Worm (Caenorhabditis elegans) whole organism, L1 larva: ENCODE data around the gene F33D4.6.

ENCODE experiments used
- C34B4.2 ChIP-seq: sonication (generic microtip); optimal IDR thresholded peaks from 2 replicates; lab custom pipeline; 2017; ENCODE audit warnings: mild to moderate bottlenecking, missing genetic modification characterization, missing compliant biosample characterization
- aly-2 ChIP-seq: fragments of 150-350 bp; optimal IDR thresholded peaks from 2 replicates; lab custom pipeline; 2014; ENCODE audit warnings: missing biosample characterization, missing genetic modification characterization
- fkh-8 ChIP-seq: sonication (generic microtip); optimal IDR thresholded peaks from 2 replicates; lab custom pipeline; 2016; ENCODE audit warnings: mild to moderate bottlenecking, missing genetic modification characterization, missing compliant biosample characterization
- mdl-1 ChIP-seq, 2 experiments: fragments of 150-350 bp; optimal IDR thresholded peaks; 2 replicates each; lab custom pipeline; 2014 to 2017; ENCODE audit warnings: missing biosample characterization in 2 of 2, missing genetic modification characterization in 2 of 2, inconsistent platforms in 1 of 2
- nhr-77 ChIP-seq: fragments of 150-350 bp; optimal IDR thresholded peaks from 2 replicates; lab custom pipeline; 2014; ENCODE audit warnings: missing biosample characterization, missing genetic modification characterization
- pqm-1 ChIP-seq: sonication (generic microtip); optimal IDR thresholded peaks from 3 replicates; lab custom pipeline; 2017; ENCODE audit warnings: missing biosample characterization, missing genetic modification characterization
- snpc-4 ChIP-seq: fragments of 150-350 bp; optimal IDR thresholded peaks from 2 replicates; lab custom pipeline; 2014; ENCODE audit warnings: missing biosample characterization, missing genetic modification characterization

ce11 chrIV:7759527-7759926 is 41.7 kb upstream of the F33D4.6 start, which contains the start of gene dsb-3:
- TF ChIP-seq mdl-1 (tag; optimal IDR thresholded peaks at IDR 0.05; lab: Kevin White, UChicago) (no peak), fkh-8 (no peak), aly-2 (tag; lab: Kevin White, UChicago) (no peak), snpc-4 (no peak), C34B4.2 (tag; lab: Kevin White, UChicago) (no peak), nhr-77 (no peak), pqm-1 (no peak)
